Fruit fly (Drosophila melanogaster) whole organism, adult: ENCODE measurements around the gene CG42724.

Source experiments
- CG11617 ChIP-seq: fragments of 200-800 bp; sonication (Bioruptor generic); optimal IDR thresholded peaks from 2 replicates; lab custom pipeline; 2017; ENCODE audit warnings: mild to moderate bottlenecking, missing biosample characterization, missing genetic modification reagents, missing genetic modification characterization
- CG12768 ChIP-seq: fragments of 200-800 bp; sonication (Bioruptor generic); optimal IDR thresholded peaks from 2 replicates; lab custom pipeline; 2017; ENCODE audit warnings: missing biosample characterization, missing genetic modification characterization, mild to moderate bottlenecking, moderate library complexity, missing genetic modification reagents
- CG14711 ChIP-seq: fragments of 200-800 bp; sonication (Bioruptor generic); optimal IDR thresholded peaks from 2 replicates; lab custom pipeline; 2018; ENCODE audit warnings: missing biosample characterization, mild to moderate bottlenecking, missing genetic modification characterization, moderate library complexity
- CG1620 ChIP-seq: fragments of 200-800 bp; sonication (Bioruptor generic); optimal IDR thresholded peaks from 2 replicates; lab custom pipeline; 2016; ENCODE audit warnings: missing biosample characterization, missing genetic modification characterization
- CG33017 ChIP-seq: fragments of 200-800 bp; sonication (Bioruptor generic); optimal IDR thresholded peaks from 2 replicates; lab custom pipeline; 2018; ENCODE audit warnings: missing biosample characterization, mild to moderate bottlenecking, missing genetic modification characterization, moderate library complexity
- CG5204 ChIP-seq: fragments of 200-800 bp; sonication (Bioruptor generic); optimal IDR thresholded peaks from 2 replicates; lab custom pipeline; 2016; ENCODE audit warnings: missing biosample characterization, missing genetic modification characterization
- CG7045 ChIP-seq: fragments of 200-800 bp; sonication (Bioruptor generic); optimal IDR thresholded peaks from 2 replicates; lab custom pipeline; 2017; ENCODE audit warnings: missing biosample characterization, mild to moderate bottlenecking, missing genetic modification characterization
- CG7101 ChIP-seq: fragments of 200-800 bp; sonication (Bioruptor generic); optimal IDR thresholded peaks from 2 replicates; lab custom pipeline; 2018; ENCODE audit warnings: missing biosample characterization, mild to moderate bottlenecking, missing genetic modification characterization, moderate library complexity
- Clk ChIP-seq: fragments of 200-800 bp; sonication (Bioruptor generic); optimal IDR thresholded peaks from 2 replicates; lab custom pipeline; 2017; ENCODE audit warnings: missing biosample characterization, missing genetic modification characterization
- Crg-1 ChIP-seq: fragments of 200-800 bp; sonication (Bioruptor generic); optimal IDR thresholded peaks from 2 replicates; lab custom pipeline; 2016; ENCODE audit warnings: missing biosample characterization, missing genetic modification characterization
- Hr96 ChIP-seq: fragments of 200-800 bp; sonication (Bioruptor generic); optimal IDR thresholded peaks from 2 replicates; lab custom pipeline; 2016; ENCODE audit warnings: missing biosample characterization, missing genetic modification characterization
- Mnt ChIP-seq: fragments of 200-800 bp; sonication (Bioruptor generic); optimal IDR thresholded peaks from 2 replicates; lab custom pipeline; 2016; ENCODE audit warnings: missing biosample characterization, mild to moderate bottlenecking, missing genetic modification characterization
- bab1 ChIP-seq: fragments of 200-800 bp; sonication (Bioruptor generic); optimal IDR thresholded peaks from 3 replicates; lab custom pipeline; 2019; ENCODE audit warnings: missing biosample characterization, mild to moderate bottlenecking, missing genetic modification characterization, moderate library complexity
- cic ChIP-seq: fragments of 200-800 bp; sonication (Bioruptor generic); optimal IDR thresholded peaks from 2 replicates; lab custom pipeline; 2017; ENCODE audit warnings: missing biosample characterization, mild to moderate bottlenecking, missing genetic modification characterization, moderate library complexity
- cnc ChIP-seq, 2 experiments: fragments of >200 bp; optimal IDR thresholded peaks; 2 replicates each; lab custom pipeline; 2017
- kay ChIP-seq: fragments of 200-800 bp; sonication (Bioruptor generic); peaks from one replicate; lab custom pipeline; 2016; ENCODE audit warnings: missing biosample characterization, missing genetic modification characterization, borderline replicate concordance
- ovo ChIP-seq: fragments of 200-800 bp; sonication (Bioruptor generic); optimal IDR thresholded peaks from 2 replicates; lab custom pipeline; 2016; ENCODE audit warnings: missing biosample characterization, missing genetic modification characterization
- pad ChIP-seq: fragments of 200-800 bp; sonication (Bioruptor generic); optimal IDR thresholded peaks from 3 replicates; lab custom pipeline; 2017; ENCODE audit warnings: missing biosample characterization, missing genetic modification characterization, mild to moderate bottlenecking, moderate library complexity, missing genetic modification reagents
- tj ChIP-seq: fragments of 200-800 bp; sonication (Bioruptor generic); optimal IDR thresholded peaks from 3 replicates; lab custom pipeline; 2017; ENCODE audit warnings: missing biosample characterization, mild to moderate bottlenecking, missing genetic modification characterization, moderate library complexity
- toe ChIP-seq: fragments of 200-800 bp; sonication (Bioruptor generic); optimal IDR thresholded peaks from 2 replicates; lab custom pipeline; 2016; ENCODE audit warnings: missing biosample characterization, missing genetic modification characterization

Gene CG42724

dm6 chr3R:6409153-6409571 is 41.1 kb upstream of the CG42724 start:
- TF ChIP-seq Hr96 = no peak
- TF ChIP-seq CG12768 = peak; percentile 37
- peak; percentile 43 for TF ChIP-seq Mnt (GFP tag; lab: Kevin White, UChicago)
- no peak for TF ChIP-seq CG33017 (tag; lab: Kevin White, UChicago)
- no peak for TF ChIP-seq CG14711
- no peak for TF ChIP-seq toe (GFP tag; lab: Kevin White, UChicago)
- TF ChIP-seq cic = peak; percentile 67
- peak; percentile 6 for TF ChIP-seq pad
- no peak for TF ChIP-seq CG1620 (GFP tag; lab: Kevin White, UChicago)
- no peak for TF ChIP-seq cnc (optimal IDR thresholded peaks at IDR 0.05; lab: Kevin White, UChicago)
- no peak for TF ChIP-seq Crg-1 (GFP tag; lab: Kevin White, UChicago)
- no peak for TF ChIP-seq CG11617
- TF ChIP-seq tj (GFP tag; lab: Kevin White, UChicago) = no peak
- no peak for TF ChIP-seq Clk
- TF ChIP-seq CG5204 (GFP tag; lab: Kevin White, UChicago) = no peak
- no peak for TF ChIP-seq CG7045 (GFP tag; lab: Kevin White, UChicago)
- TF ChIP-seq bab1 (GFP tag; lab: Kevin White, UChicago) = no peak
- no peak for TF ChIP-seq CG7101 (tag; lab: Kevin White, UChicago)
- TF ChIP-seq kay (GFP tag; lab: Kevin White, UChicago) = peak; percentile 95
- peak; percentile 43 for TF ChIP-seq ovo (GFP tag; lab: Kevin White, UChicago)

dm6 chr3R:6408467-6408866 is 40.4 kb upstream of the CG42724 start:
- no peak for TF ChIP-seq ovo (GFP tag; lab: Kevin White, UChicago)
- TF ChIP-seq Clk = no peak

- TF ChIP-seq cic (no peak), tj (GFP tag; lab: Kevin White, UChicago) (peak; percentile 95)
Observed at dm6 chr3R:6407544-6407943, 39.5 kb upstream of the CG42724 start.

DNA sequence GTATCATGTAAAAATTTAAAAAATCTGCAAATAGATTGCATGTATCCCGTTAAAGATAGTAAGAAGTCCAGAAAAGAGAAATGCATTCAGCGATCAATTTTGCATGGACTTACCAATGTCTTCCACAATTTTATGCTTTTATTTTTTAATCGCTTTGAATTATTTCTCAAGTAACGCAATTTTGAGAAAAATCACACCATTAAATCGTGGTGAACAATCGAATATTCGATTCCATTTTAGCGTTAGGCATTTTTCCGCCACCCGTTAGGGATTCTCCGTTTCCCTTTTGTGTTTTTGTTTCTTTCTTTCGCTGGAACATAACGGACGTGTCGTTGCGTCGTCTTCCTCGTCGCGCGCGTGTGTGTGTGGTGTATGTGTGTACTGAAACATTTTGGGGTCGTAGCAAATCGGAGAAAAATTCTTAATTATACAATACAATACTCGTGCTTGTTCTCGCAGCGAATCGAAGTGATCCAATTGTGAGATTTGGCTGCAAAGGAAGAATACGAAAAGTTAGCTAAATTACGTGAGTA is 38.5 kb upstream of the CG42724 start, which contains the start of gene gpp:
TSS of gene gpp (plus strand) at position 290 of the 533 bp plus-strand sequence.
- no peak for TF ChIP-seq toe (GFP tag; lab: Kevin White, UChicago)
- no peak for TF ChIP-seq CG33017 (tag; lab: Kevin White, UChicago)
- TF ChIP-seq CG1620 (GFP tag; lab: Kevin White, UChicago) = peak; percentile 43
- TF ChIP-seq Hr96 = no peak
- no peak for TF ChIP-seq CG12768
- TF ChIP-seq CG7045 (GFP tag; lab: Kevin White, UChicago) = no peak
- peak; percentile 50 for TF ChIP-seq pad
- peak; percentile 51 for TF ChIP-seq CG7101 (tag; lab: Kevin White, UChicago)
- no peak for TF ChIP-seq cnc (optimal IDR thresholded peaks at IDR 0.05; lab: Kevin White, UChicago)
- peak; percentile 58 for TF ChIP-seq bab1 (GFP tag; lab: Kevin White, UChicago)
- no peak for TF ChIP-seq CG5204 (GFP tag; lab: Kevin White, UChicago)
- TF ChIP-seq Mnt (GFP tag; lab: Kevin White, UChicago) = peak; percentile 61
- TF ChIP-seq tj (GFP tag; lab: Kevin White, UChicago) = no peak
- TF ChIP-seq CG14711 = peak; percentile 34
- peak; percentile 24 for TF ChIP-seq kay (GFP tag; lab: Kevin White, UChicago)
- TF ChIP-seq ovo (GFP tag; lab: Kevin White, UChicago) = peak; percentile 67
- no peak for TF ChIP-seq Crg-1 (GFP tag; lab: Kevin White, UChicago)
- TF ChIP-seq CG11617 = no peak
- peak; percentile 41 for TF ChIP-seq cic
- no peak for TF ChIP-seq Clk

- peak; percentile 50 for TF ChIP-seq ovo (GFP tag; lab: Kevin White, UChicago)
- TF ChIP-seq Mnt (GFP tag; lab: Kevin White, UChicago) = peak; percentile 54
- peak; percentile 74 for TF ChIP-seq bab1 (GFP tag; lab: Kevin White, UChicago)
- peak; percentile 14 for TF ChIP-seq cic
- TF ChIP-seq tj (GFP tag; lab: Kevin White, UChicago) = peak; percentile 22
- peak; percentile 25 for TF ChIP-seq CG14711
- peak; percentile 42 for TF ChIP-seq CG33017 (tag; lab: Kevin White, UChicago)
- peak; percentile 15 for TF ChIP-seq CG11617
- no peak for TF ChIP-seq CG7045 (GFP tag; lab: Kevin White, UChicago)
- TF ChIP-seq toe (GFP tag; lab: Kevin White, UChicago) = peak; percentile 67
- TF ChIP-seq CG7101 (tag; lab: Kevin White, UChicago) = peak; percentile 54
- peak; percentile 27 for TF ChIP-seq CG12768
- TF ChIP-seq cnc (optimal IDR thresholded peaks at IDR 0.05; lab: Kevin White, UChicago) = no peak
- peak; percentile 16 for TF ChIP-seq CG1620 (GFP tag; lab: Kevin White, UChicago)
- TF ChIP-seq kay (GFP tag; lab: Kevin White, UChicago) = no peak
Observed at dm6 chr3R:6405674-6406565, 37.8 kb upstream of the CG42724 start, which contains the start of gene Dmtn. Gene Dmtn, minus strand, starts transcription at chr3R:6405895.

DNA sequence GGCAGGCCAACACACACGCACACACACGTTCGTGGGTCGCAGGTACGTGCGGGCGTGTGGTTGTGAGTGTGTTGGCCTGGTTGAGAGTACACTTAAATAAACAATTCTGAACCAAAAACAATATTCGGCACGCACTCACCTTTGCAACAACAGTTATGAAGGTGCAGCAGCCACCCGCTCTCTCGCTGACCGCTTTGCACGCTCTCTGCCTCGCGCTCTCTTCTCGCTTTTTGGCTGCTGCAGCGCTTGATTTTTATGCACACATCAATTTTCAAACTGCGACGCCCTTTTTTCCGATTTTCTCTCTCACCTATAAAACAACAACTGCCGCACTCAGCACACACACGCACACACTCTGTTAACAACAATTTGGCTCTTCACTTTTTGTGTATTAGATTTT is 37.2 kb upstream of the CG42724 start:
- TF ChIP-seq pad (no peak), CG14711 (no peak), Mnt (GFP tag; lab: Kevin White, UChicago) (no peak), kay (GFP tag; lab: Kevin White, UChicago) (no peak), Hr96 (no peak), tj (GFP tag; lab: Kevin White, UChicago) (no peak), CG33017 (tag; lab: Kevin White, UChicago) (no peak), CG1620 (GFP tag; lab: Kevin White, UChicago) (no peak), toe (GFP tag; lab: Kevin White, UChicago) (no peak)
